Worm (Caenorhabditis elegans) whole organism, early embryonic: Measurements from ENCODE around the gene nhr-243.

Source experiments
- ama-1 ChIP-seq: fragments of 150-350 bp; optimal IDR thresholded peaks from 2 replicates; lab custom pipeline; 2014
- ceh-13 ChIP-seq: fragments of 200-800 bp; sonication (Bioruptor generic); optimal IDR thresholded peaks from 2 replicates; lab custom pipeline; 2018; ENCODE audit warnings: mild to moderate bottlenecking, missing genetic modification characterization, missing compliant biosample characterization
- flt-1 ChIP-seq: fragments of 200-800 bp; sonication (Bioruptor generic); IDR thresholded peaks from 2 replicates; pipeline ENCODE4 v1.3.6; 2022; ENCODE audit warnings: missing genetic modification characterization, missing compliant biosample characterization
- hmbx-1 ChIP-seq: sonication (generic microtip); optimal IDR thresholded peaks from 2 replicates; lab custom pipeline; 2016; ENCODE audit warnings: mild to moderate bottlenecking, missing genetic modification characterization, missing compliant biosample characterization
- hnd-1 ChIP-seq: sonication (generic microtip); optimal IDR thresholded peaks from 2 replicates; lab custom pipeline; 2016; ENCODE audit warnings: missing genetic modification characterization, missing compliant biosample characterization
- scrt-1 ChIP-seq: fragments of 200-800 bp; sonication (Bioruptor generic); IDR thresholded peaks from 2 replicates; pipeline ENCODE4 v1.3.6; 2022; ENCODE audit warnings: missing genetic modification characterization, missing compliant biosample characterization
- tbx-37 ChIP-seq: fragments of 200-800 bp; sonication (Bioruptor generic); conservative IDR thresholded peaks from 2 replicates; pipeline ENCODE4 v1.3.6; 2022; ENCODE audit warnings: missing genetic modification reagents, missing genetic modification characterization, missing compliant biosample characterization
- tra-4 ChIP-seq: sonication (generic microtip); optimal IDR thresholded peaks from 2 replicates; lab custom pipeline; 2017; ENCODE audit warnings: missing genetic modification characterization, missing compliant biosample characterization

- TF ChIP-seq scrt-1 (GFP tag; lab: Robert Waterston, UW) (no peak), ama-1 (no peak), tbx-37 (GFP tag; lab: Robert Waterston, UW) (no peak), hnd-1 (tag; lab: Kevin White, UChicago) (no peak), ceh-13 (GFP tag; lab: Kevin White, UChicago) (no peak), flt-1 (no peak), tra-4 (tag; lab: Kevin White, UChicago) (no peak), hmbx-1 (tag; lab: Kevin White, UChicago) (no peak)
Measured at ce11 chrV:18903472-18903871, 3.1 kb upstream of the nhr-243 start, which contains the start of gene mihp-2.
